Worm (Caenorhabditis elegans) whole organism, midembryonic: Measurements from ENCODE around the gene C35B1.2.

Source experiments
- flt-1 ChIP-seq: fragments of 200-800 bp; sonication (Bioruptor generic); IDR thresholded peaks from 2 replicates; pipeline ENCODE4 v1.3.6; 2022; ENCODE audit warnings: missing genetic modification characterization, missing compliant biosample characterization
- med-1 ChIP-seq: sonication (generic microtip); optimal IDR thresholded peaks from 2 replicates; lab custom pipeline; 2017; ENCODE audit warnings: missing genetic modification characterization, mild to moderate bottlenecking, missing compliant biosample characterization, antibody characterized with exemption, missing genetic modification reagents; ENCODE audit not compliant: insufficient read depth
- ref-1 ChIP-seq: fragments of 200-800 bp; sonication (Bioruptor generic); conservative IDR thresholded peaks from 2 replicates; pipeline ENCODE4 v1.3.6; 2022; ENCODE audit warnings: missing genetic modification reagents, missing genetic modification characterization, missing compliant biosample characterization

- TF ChIP-seq flt-1 (GFP tag; lab: Robert Waterston, UW): no peak
- TF ChIP-seq med-1 (GFP tag; lab: Kevin White, UChicago): no peak
- TF ChIP-seq ref-1 (GFP tag; lab: Robert Waterston, UW): no peak
Measured at ce11 chrIV:4135744-4136143, 49.7 kb downstream of the C35B1.2 start, which contains the start of gene F49F1.17.
